Fruit fly (Drosophila melanogaster) whole organism, pupa: ENCODE measurements around the gene Tsp3A.

ENCODE experiments used
- CG12605 ChIP-seq: fragments of 200-800 bp; sonication (Bioruptor generic); IDR thresholded peaks from 2 replicates; pipeline ENCODE4 v1.3.6; 2022; ENCODE audit warnings: missing biosample characterization, missing genetic modification characterization
- CG15710 ChIP-seq: fragments of 200-800 bp; sonication (Bioruptor generic); optimal IDR thresholded peaks from 2 replicates; lab custom pipeline; 2018; ENCODE audit warnings: missing biosample characterization, mild to moderate bottlenecking, missing genetic modification characterization, moderate library complexity
- CG32121 ChIP-seq: fragments of 200-800 bp; sonication (Bioruptor generic); IDR thresholded peaks from 2 replicates; pipeline ENCODE4 v1.3.6; 2022; ENCODE audit warnings: missing biosample characterization, missing genetic modification characterization
- CG4496 ChIP-seq: fragments of 200-800 bp; sonication (Bioruptor generic); IDR thresholded peaks from 3 replicates; pipeline ENCODE4 v1.3.6; 2022; ENCODE audit warnings: missing biosample characterization, missing genetic modification characterization
- D1 ChIP-seq: fragments of 200-800 bp; sonication (Bioruptor generic); optimal IDR thresholded peaks from 2 replicates; lab custom pipeline; 2018; ENCODE audit warnings: missing biosample characterization, mild to moderate bottlenecking, missing genetic modification characterization, moderate library complexity
- Ets98B ChIP-seq: fragments of 200-800 bp; sonication (Bioruptor generic); IDR thresholded peaks from 2 replicates; pipeline ENCODE4 v1.3.6; 2022; ENCODE audit warnings: missing biosample characterization, missing genetic modification characterization
- Pif1A ChIP-seq: fragments of 200-800 bp; sonication (Bioruptor generic); optimal IDR thresholded peaks from 3 replicates; lab custom pipeline; 2016; ENCODE audit warnings: missing biosample characterization, missing genetic modification characterization
- fd96Ca ChIP-seq: fragments of 200-800 bp; sonication (Bioruptor generic); IDR thresholded peaks from 3 replicates; pipeline ENCODE4 v1.3.6; 2022; ENCODE audit warnings: missing biosample characterization, missing genetic modification characterization

dm6 chrX:2642484-2643379, 23.2 kb upstream of the Tsp3A start:
- TF ChIP-seq CG4496 (GFP tag; lab: Robert Waterston, UW) (peak; percentile 45; the same call in 2 of the 3 replicates), CG32121 (no peak), fd96Ca (GFP tag; lab: Robert Waterston, UW) (peak; percentile 25; the same call in 1 of the 3 replicates), Pif1A (GFP tag; lab: Kevin White, UChicago) (no peak), Ets98B (peak; percentile 48; the same call in 1 of the 2 replicates), D1 (no peak), CG15710 (tag; lab: Kevin White, UChicago) (peak; percentile 15), CG12605 (peak; percentile 27; the same call in 1 of the 2 replicates)
